Worm (Caenorhabditis elegans): Measurements from ENCODE around the gene R12A1.3.

DNA sequence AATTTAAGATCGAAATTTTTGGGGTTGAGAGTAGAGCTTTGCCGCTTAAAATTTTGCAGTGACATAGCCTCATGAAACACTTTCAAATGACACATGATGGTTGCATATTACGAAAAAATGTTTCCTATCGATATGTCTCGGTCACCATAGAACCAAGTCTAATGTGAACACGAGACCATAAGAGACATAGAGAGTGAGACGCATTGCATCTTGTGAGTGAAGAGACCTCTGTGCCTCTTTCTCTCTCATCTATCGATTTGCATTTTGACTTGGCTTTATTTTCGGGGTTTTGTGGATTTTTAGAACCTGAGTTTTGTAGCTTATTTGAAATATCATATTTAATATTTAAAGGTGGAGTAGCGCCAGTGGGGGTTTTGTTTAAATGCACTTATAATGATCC is 41.4 kb upstream of the R12A1.3 start:
- TF ChIP-seq pha-4 (tag; optimal IDR thresholded peaks at IDR 0.05) (peak; percentile 28), tbx-2 (tag; optimal IDR thresholded peaks at IDR 0.05) (no peak), skn-1 (tag; optimal IDR thresholded peaks at IDR 0.05) (no peak), unc-62 (GFP tag; optimal IDR thresholded peaks at IDR 0.05) (no peak), ZK546.5 (tag; optimal IDR thresholded peaks at IDR 0.05) (no peak), ama-1 (optimal IDR thresholded peaks at IDR 0.05) (no peak), elt-3 (tag; optimal IDR thresholded peaks at IDR 0.05) (no peak), ztf-4 (tag; optimal IDR thresholded peaks at IDR 0.05) (no peak), lsy-12 (tag; optimal IDR thresholded peaks at IDR 0.05) (no peak), jun-1 (tag; optimal IDR thresholded peaks at IDR 0.05) (no peak), nfya-1 (tag; optimal IDR thresholded peaks at IDR 0.05; ENCODE audit: insufficient read depth) (peak; percentile 47)

Data from whole organism, L3 larva.